Fruit fly (Drosophila melanogaster) whole organism, prepupa: ENCODE data around the gene CG42819.

ENCODE experiments used
- CG10631 ChIP-seq: fragments of 200-800 bp; sonication (Bioruptor generic); optimal IDR thresholded peaks from 2 replicates; lab custom pipeline; 2016; ENCODE audit warnings: missing biosample characterization, missing genetic modification characterization
- CG10669 ChIP-seq: fragments of 200-800 bp; sonication (Bioruptor generic); optimal IDR thresholded peaks from 3 replicates; lab custom pipeline; 2018; ENCODE audit warnings: missing biosample characterization, mild to moderate bottlenecking, missing genetic modification characterization, moderate library complexity
- CG11762 ChIP-seq: fragments of 200-800 bp; sonication (Bioruptor generic); optimal IDR thresholded peaks from 3 replicates; lab custom pipeline; 2016; ENCODE audit warnings: missing biosample characterization, missing genetic modification characterization; ENCODE audit not compliant: insufficient read depth
- CG11902 ChIP-seq: fragments of 200-800 bp; sonication (Bioruptor generic); optimal IDR thresholded peaks from 3 replicates; lab custom pipeline; 2016; ENCODE audit warnings: missing biosample characterization, missing genetic modification characterization
- CG16779 ChIP-seq: fragments of 200-800 bp; sonication (Bioruptor generic); optimal IDR thresholded peaks from 3 replicates; lab custom pipeline; 2017; ENCODE audit warnings: missing biosample characterization, mild to moderate bottlenecking, missing genetic modification characterization
- CG31627 ChIP-seq: fragments of 200-800 bp; sonication (Bioruptor generic); optimal IDR thresholded peaks from 3 replicates; lab custom pipeline; 2016; ENCODE audit warnings: missing biosample characterization, missing genetic modification characterization
- CG4318 ChIP-seq: fragments of 200-800 bp; sonication (Bioruptor generic); optimal IDR thresholded peaks from 3 replicates; lab custom pipeline; 2017; ENCODE audit warnings: missing biosample characterization, mild to moderate bottlenecking, missing genetic modification characterization
- CG6163 ChIP-seq: fragments of 200-800 bp; sonication (Bioruptor generic); IDR thresholded peaks from 3 replicates; pipeline ENCODE4 v1.3.6; 2022; ENCODE audit warnings: missing biosample characterization, missing genetic modification characterization
- CG6276 ChIP-seq: fragments of 200-800 bp; sonication (Bioruptor generic); optimal IDR thresholded peaks from 2 replicates; lab custom pipeline; 2017; ENCODE audit warnings: missing biosample characterization, mild to moderate bottlenecking, missing genetic modification characterization
- CG6792 ChIP-seq: fragments of 200-800 bp; sonication (Bioruptor generic); optimal IDR thresholded peaks from 3 replicates; lab custom pipeline; 2016; ENCODE audit warnings: missing biosample characterization, missing genetic modification characterization
- CG6808 ChIP-seq: fragments of 200-800 bp; sonication (Bioruptor generic); optimal IDR thresholded peaks from 3 replicates; lab custom pipeline; 2017; ENCODE audit warnings: missing biosample characterization, missing genetic modification characterization, mild to moderate bottlenecking, moderate library complexity, missing genetic modification reagents
- CG6854 ChIP-seq: fragments of 200-800 bp; sonication (Bioruptor generic); optimal IDR thresholded peaks from 2 replicates; lab custom pipeline; 2017; ENCODE audit warnings: missing biosample characterization, mild to moderate bottlenecking, missing genetic modification characterization
- CG8119 ChIP-seq: fragments of 200-800 bp; sonication (Bioruptor generic); IDR thresholded peaks from 3 replicates; pipeline ENCODE4 v1.3.6; 2022; ENCODE audit warnings: missing biosample characterization, missing genetic modification characterization
- CG8319 ChIP-seq: fragments of 200-800 bp; sonication (Bioruptor generic); optimal IDR thresholded peaks from 3 replicates; lab custom pipeline; 2016; ENCODE audit warnings: missing biosample characterization, missing genetic modification characterization
- CG8632 ChIP-seq: fragments of 200-800 bp; sonication (Bioruptor generic); optimal IDR thresholded peaks from 3 replicates; lab custom pipeline; 2016; ENCODE audit warnings: missing biosample characterization, missing genetic modification characterization
- CG9139 ChIP-seq: fragments of 200-800 bp; sonication (Bioruptor generic); optimal IDR thresholded peaks from 3 replicates; lab custom pipeline; 2017; ENCODE audit warnings: missing biosample characterization, mild to moderate bottlenecking, missing genetic modification characterization
- Eip75B ChIP-seq: fragments of 200-800 bp; sonication (Bioruptor generic); optimal IDR thresholded peaks from 3 replicates; lab custom pipeline; 2016; ENCODE audit warnings: missing biosample characterization, missing genetic modification characterization
- Eip78C ChIP-seq: fragments of 200-800 bp; sonication (Bioruptor generic); peaks from one replicate; lab custom pipeline; 2016; ENCODE audit warnings: missing biosample characterization, missing genetic modification characterization
- Ets21C ChIP-seq: fragments of 200-800 bp; sonication (Bioruptor generic); optimal IDR thresholded peaks from 3 replicates; lab custom pipeline; 2016; ENCODE audit warnings: missing biosample characterization, missing genetic modification characterization
- Ets96B ChIP-seq: fragments of 200-800 bp; optimal IDR thresholded peaks from 2 replicates; lab custom pipeline; 2019; ENCODE audit warnings: missing biosample characterization, mild to moderate bottlenecking, missing genetic modification characterization, moderate library complexity
- Gug ChIP-seq: fragments of 200-800 bp; sonication (Bioruptor generic); IDR thresholded peaks from 2 replicates; pipeline ENCODE4 v1.3.6; 2022; ENCODE audit warnings: missing biosample characterization, missing genetic modification characterization
- Hr38 ChIP-seq: sonication (Bioruptor generic); optimal IDR thresholded peaks from 2 replicates; lab custom pipeline; 2016; ENCODE audit warnings: missing biosample characterization, missing genetic modification characterization
- Hr39 ChIP-seq: fragments of 200-800 bp; sonication (Bioruptor generic); optimal IDR thresholded peaks from 2 replicates; lab custom pipeline; 2016; ENCODE audit warnings: missing biosample characterization, missing genetic modification characterization
- Hr4 ChIP-seq: fragments of 200-800 bp; sonication (Bioruptor generic); optimal IDR thresholded peaks from 3 replicates; lab custom pipeline; 2016; ENCODE audit warnings: missing biosample characterization, missing genetic modification characterization
- Lpt ChIP-seq: fragments of 200-800 bp; sonication (Bioruptor generic); optimal IDR thresholded peaks from 3 replicates; lab custom pipeline; 2016; ENCODE audit warnings: missing biosample characterization, missing genetic modification characterization
- Met ChIP-seq: fragments of 200-800 bp; sonication (Bioruptor generic); optimal IDR thresholded peaks from 3 replicates; lab custom pipeline; 2016; ENCODE audit warnings: missing biosample characterization, missing genetic modification characterization
- Smox ChIP-seq: fragments of 200-800 bp; sonication (Bioruptor generic); optimal IDR thresholded peaks from 3 replicates; lab custom pipeline; 2016; ENCODE audit warnings: missing biosample characterization, missing genetic modification characterization
- Sox14 ChIP-seq: fragments of 200-800 bp; sonication (Bioruptor generic); optimal IDR thresholded peaks from 3 replicates; lab custom pipeline; 2016; ENCODE audit warnings: missing biosample characterization, missing genetic modification characterization
- achi ChIP-seq: fragments of 200-800 bp; sonication (Bioruptor generic); optimal IDR thresholded peaks from 3 replicates; lab custom pipeline; 2016; ENCODE audit warnings: missing biosample characterization, missing genetic modification characterization
- dac ChIP-seq: fragments of 200-800 bp; sonication (Bioruptor generic); optimal IDR thresholded peaks from 2 replicates; lab custom pipeline; 2017; ENCODE audit warnings: missing biosample characterization, mild to moderate bottlenecking, missing genetic modification characterization
- eg ChIP-seq: fragments of 200-800 bp; sonication (Bioruptor generic); IDR thresholded peaks from 3 replicates; pipeline ENCODE4 v1.3.6; 2022; ENCODE audit warnings: missing biosample characterization, missing genetic modification characterization
- esn ChIP-seq: fragments of 200-800 bp; sonication (Bioruptor generic); optimal IDR thresholded peaks from 2 replicates; lab custom pipeline; 2016; ENCODE audit warnings: missing biosample characterization, mild to moderate bottlenecking, missing genetic modification characterization, moderate library complexity
- fd85E ChIP-seq: fragments of 200-800 bp; sonication (Bioruptor generic); optimal IDR thresholded peaks from 3 replicates; lab custom pipeline; 2016; ENCODE audit warnings: missing biosample characterization, missing genetic modification characterization
- fkh ChIP-seq: fragments of 200-800 bp; sonication (Bioruptor generic); optimal IDR thresholded peaks from 3 replicates; lab custom pipeline; 2017; ENCODE audit warnings: missing biosample characterization, mild to moderate bottlenecking, missing genetic modification characterization, moderate library complexity
- net ChIP-seq: fragments of 200-800 bp; sonication (Bioruptor generic); optimal IDR thresholded peaks from 3 replicates; lab custom pipeline; 2016; ENCODE audit warnings: missing biosample characterization, missing genetic modification characterization
- salr ChIP-seq, 2 experiments: fragments of 200-800 bp; sonication (Bioruptor generic); optimal IDR thresholded peaks; 3 replicates each; lab custom pipeline; 2016 to 2018; ENCODE audit warnings: missing biosample characterization in 2 of 2, missing genetic modification characterization in 2 of 2, mild to moderate bottlenecking in 1 of 2
- spab ChIP-seq: fragments of 200-800 bp; sonication (Bioruptor generic); optimal IDR thresholded peaks from 2 replicates; lab custom pipeline; 2017; ENCODE audit warnings: missing biosample characterization, mild to moderate bottlenecking, missing genetic modification characterization, missing genetic modification reagents
- ss ChIP-seq, 2 experiments: fragments of 200-800 bp; sonication (Bioruptor generic); optimal IDR thresholded peaks; 2 replicates in 1 of 2; 3 replicates in 1 of 2; lab custom pipeline; 2017 to 2018; ENCODE audit warnings: mild to moderate bottlenecking in 2 of 2, missing biosample characterization in 2 of 2, missing genetic modification characterization in 2 of 2, moderate library complexity in 1 of 2
- topi ChIP-seq: fragments of 200-800 bp; sonication (Bioruptor generic); optimal IDR thresholded peaks from 3 replicates; lab custom pipeline; 2016; ENCODE audit warnings: missing biosample characterization, missing genetic modification characterization

Gene CG42819

dm6 chr2L:8394180-8394579 lies 5.0 kb upstream of the CG42819 start, which contains the start of gene lectin-29Ca:
lectin-29Ca (minus strand) TSS chr2L:8394280.
- TF ChIP-seq Gug (GFP tag; lab: Robert Waterston, UW), result no peak

dm6 chr2L:8393122-8393521 lies 4.0 kb upstream of the CG42819 start, which contains the start of gene Acp29AB:
Acp29AB (minus strand) TSS chr2L:8393222.
- TF ChIP-seq CG11902 (GFP tag; lab: Kevin White, UChicago) (no peak), fkh (no peak), ss (GFP tag; optimal IDR thresholded peaks at IDR 0.05; lab: Kevin White, UChicago) (no peak), CG31627 (GFP tag; lab: Kevin White, UChicago) (no peak), salr (GFP tag; optimal IDR thresholded peaks at IDR 0.05; lab: Kevin White, UChicago) (no peak)

DNA sequence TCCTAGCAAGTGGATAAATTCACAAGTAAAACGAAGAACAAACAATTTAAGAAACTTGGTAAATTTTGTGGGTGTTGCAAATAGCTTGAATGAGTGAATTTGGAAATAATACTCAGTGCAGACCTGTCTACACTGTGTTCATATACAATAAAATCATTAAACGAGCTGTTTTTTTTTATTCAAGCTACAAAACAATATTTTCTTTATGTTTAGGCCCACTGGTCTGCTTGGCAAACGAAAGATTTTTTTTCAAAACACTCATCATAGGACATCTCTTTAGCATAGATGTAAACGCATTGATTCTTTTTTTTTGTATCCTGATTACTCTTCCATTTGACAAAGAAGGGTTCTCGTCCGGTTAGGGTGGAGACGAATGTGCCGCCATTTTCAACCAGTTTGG lies 3.2 kb upstream of the CG42819 start, which contains the start of gene CG42820:
TSS of gene CG42820 (minus strand) at position 101 of the 400 bp plus-strand sequence.
- TF ChIP-seq Lpt (GFP tag; lab: Kevin White, UChicago) (no peak), esn (GFP tag; lab: Kevin White, UChicago) (no peak), CG31627 (GFP tag; lab: Kevin White, UChicago) (no peak), Eip78C (GFP tag; lab: Kevin White, UChicago) (no peak)

dm6 chr2L:8385849-8386248 lies 3.3 kb downstream of the CG42819 start:
- TF ChIP-seq CG10669 (GFP tag; lab: Kevin White, UChicago) (no peak), Ets21C (GFP tag; lab: Kevin White, UChicago) (no peak), CG6808 (GFP tag; lab: Kevin White, UChicago) (no peak), CG8632 (GFP tag; lab: Kevin White, UChicago) (no peak), Eip75B (no peak)

- no peak for TF ChIP-seq topi (GFP tag; lab: Kevin White, UChicago)
- no peak for TF ChIP-seq Eip75B
- no peak for TF ChIP-seq Ets96B (tag; lab: Kevin White, UChicago)
- no peak for TF ChIP-seq CG6854
- TF ChIP-seq CG31627 (GFP tag; lab: Kevin White, UChicago), result no peak
- TF ChIP-seq CG8319 (GFP tag; lab: Kevin White, UChicago), result no peak
- TF ChIP-seq Smox (GFP tag; lab: Kevin White, UChicago), result no peak
- TF ChIP-seq CG11762 (GFP tag; lab: Kevin White, UChicago), result no peak
Observed at dm6 chr2L:8384985-8385519, 4.1 kb downstream of the CG42819 start.

DNA sequence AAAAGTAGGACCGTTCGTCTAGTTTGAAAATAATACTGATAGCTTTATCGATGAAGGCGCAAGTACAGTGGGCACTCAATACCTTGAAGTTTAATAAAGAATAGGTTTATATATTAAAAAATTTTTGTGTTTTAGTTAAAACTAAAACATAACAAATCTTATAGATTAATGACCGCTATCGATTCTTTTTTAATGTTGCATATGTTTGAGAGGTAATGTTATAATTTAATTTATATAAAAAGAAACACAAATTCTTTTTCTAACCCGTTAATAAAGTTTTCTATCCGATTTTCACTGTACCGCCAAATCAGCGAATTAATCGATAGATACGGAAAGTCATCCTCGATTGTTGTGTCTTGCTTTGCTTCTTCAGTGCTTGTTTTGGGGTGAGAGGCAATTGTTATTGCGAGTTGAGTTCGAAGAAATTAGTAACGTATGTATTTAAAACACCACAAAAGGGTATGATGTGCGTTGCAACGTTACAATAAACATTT lies 5.0 kb downstream of the CG42819 start, which contains the start of the genes Dad1 and CG13384:
TSS of gene Dad1 (minus strand) at position 30 of the 494 bp plus-strand sequence.
TSS of gene CG13384 (plus strand) at position 348 of the 494 bp plus-strand sequence.
- TF ChIP-seq topi (GFP tag; lab: Kevin White, UChicago) (peak; percentile 89), CG9139 (GFP tag; lab: Kevin White, UChicago) (peak; percentile 78), CG6854 (peak; percentile 78), eg (GFP tag; lab: Robert Waterston, UW) (peak; percentile 94), CG10631 (GFP tag; lab: Kevin White, UChicago) (peak; percentile 91), CG4318 (GFP tag; lab: Kevin White, UChicago) (peak; percentile 86), CG6163 (no peak; the same call in 1 of the 3 replicates), esn (GFP tag; lab: Kevin White, UChicago) (peak; percentile 96), Met (GFP tag; lab: Kevin White, UChicago) (peak; percentile 91), salr (GFP tag; optimal IDR thresholded peaks at IDR 0.05; lab: Kevin White, UChicago) (peak in 1 of 2 experiments; percentile 67), CG31627 (GFP tag; lab: Kevin White, UChicago) (peak; percentile 86), achi (GFP tag; lab: Kevin White, UChicago) (peak; percentile 93), Lpt (GFP tag; lab: Kevin White, UChicago) (peak; percentile 86), net (GFP tag; lab: Kevin White, UChicago) (peak; percentile 87), CG6792 (peak; percentile 88), Sox14 (GFP tag; lab: Kevin White, UChicago) (peak; percentile 91), fd85E (GFP tag; lab: Kevin White, UChicago) (peak; percentile 45), CG8319 (GFP tag; lab: Kevin White, UChicago) (peak; percentile 84), dac (peak; percentile 57), CG6276 (GFP tag; lab: Kevin White, UChicago) (peak; percentile 83), Hr38 (GFP tag; lab: Kevin White, UChicago) (no peak), CG8119 (GFP tag; lab: Robert Waterston, UW) (peak; percentile 94), Hr39 (GFP tag; lab: Kevin White, UChicago) (peak; percentile 83), CG16779 (tag; lab: Kevin White, UChicago) (peak; percentile 61), Ets96B (tag; lab: Kevin White, UChicago) (peak; percentile 80), Hr4 (peak; percentile 93), fkh (peak; percentile 68), spab (GFP tag; lab: Kevin White, UChicago) (peak; percentile 80)
